Fruit fly (Drosophila melanogaster): ENCODE results near the gene anox.

Gene anox

DNA sequence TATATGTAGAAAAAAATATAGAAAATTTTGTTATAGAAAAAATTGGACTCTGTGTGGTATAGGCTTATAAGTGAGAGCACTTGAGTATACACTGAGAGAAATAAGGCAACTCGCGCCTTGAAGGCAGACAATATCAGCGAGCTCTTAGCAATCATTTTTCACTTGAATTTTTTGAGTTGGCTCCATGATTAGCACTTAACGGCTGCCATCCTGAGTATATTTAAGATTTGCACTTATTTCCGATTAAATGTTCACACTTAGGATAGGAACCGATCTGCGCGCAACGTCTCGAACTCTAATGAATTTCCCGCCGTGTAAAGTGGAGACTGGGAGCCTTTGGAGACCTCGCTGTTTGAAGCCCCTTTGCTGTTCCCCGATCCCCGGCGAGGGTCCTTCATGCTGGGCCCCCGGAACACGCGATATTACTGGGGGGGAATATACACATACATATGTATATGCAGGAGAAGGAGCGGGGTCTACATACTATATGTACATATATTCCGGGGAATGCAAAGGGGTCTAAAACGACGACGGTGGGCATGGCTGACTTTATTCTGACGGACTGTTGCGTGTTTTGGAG is 39.7 kb downstream of the anox start (continued):
- TF ChIP-seq CG6163 (GFP tag; IDR thresholded peaks at IDR 0.05), result no peak
- TF ChIP-seq OdsH (GFP tag; optimal IDR thresholded peaks at IDR 0.05), result peak; percentile 14
- no peak for TF ChIP-seq fkh (GFP tag; optimal IDR thresholded peaks at IDR 0.05)
- peak; percentile 22 for TF ChIP-seq Sox14 (GFP tag; optimal IDR thresholded peaks at IDR 0.05)
- peak; percentile 27 for TF ChIP-seq CG4318 (GFP tag; optimal IDR thresholded peaks at IDR 0.05)
- no peak for TF ChIP-seq CG11762 (GFP tag; optimal IDR thresholded peaks at IDR 0.05; ENCODE audit: insufficient read depth)
- TF ChIP-seq Sox15 (GFP tag; optimal IDR thresholded peaks at IDR 0.05), result no peak
- TF ChIP-seq Hr4 (GFP tag; optimal IDR thresholded peaks at IDR 0.05), result peak; percentile 4

DNA sequence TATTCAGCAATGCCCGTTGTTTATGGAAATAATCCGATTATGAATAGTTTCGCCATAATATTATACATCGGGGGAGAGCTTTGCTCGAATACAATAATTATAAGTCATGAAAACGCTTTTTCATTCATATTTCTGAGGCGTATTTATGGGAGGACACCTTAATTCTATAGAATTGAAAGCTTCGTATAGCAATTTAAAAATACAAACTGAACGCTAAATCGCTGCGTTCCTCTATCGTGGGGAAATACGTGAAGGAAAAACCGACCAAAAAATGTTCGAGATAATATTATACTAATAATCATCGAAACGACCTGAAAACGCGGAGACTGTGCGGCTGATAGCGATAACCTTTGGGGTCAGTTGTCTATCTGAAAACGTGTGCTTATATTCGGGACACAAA is 42.6 kb downstream of the anox start:
- peak; percentile 82 for TF ChIP-seq svp (GFP tag)
- no peak for TF ChIP-seq CG32006 (GFP tag; optimal IDR thresholded peaks at IDR 0.05)

Measured in whole organism, prepupa.